Worm (Caenorhabditis elegans) whole organism, midembryonic: ENCODE results near the gene Y38H8A.4.

Experiments used
- ztf-23 ChIP-seq: fragments of 200-800 bp; sonication (Bioruptor generic); IDR thresholded peaks from 2 replicates; pipeline ENCODE4 v1.3.6; 2022; ENCODE audit warnings: missing genetic modification reagents, missing genetic modification characterization, missing compliant biosample characterization

Gene Y38H8A.4

ce11 chrIV:13422200-13422599 lies 50.0 kb downstream of the Y38H8A.4 start, which contains the start of gene nol-9:
Gene nol-9 (plus strand): TSS chrIV:13422500.
- TF ChIP-seq ztf-23, result no peak
